Worm (Caenorhabditis elegans) whole organism, L4 larva: Measurements from ENCODE around the gene dhc-4.

Source experiments
- arid-1 ChIP-seq: fragments of 200-800 bp; sonication (Bioruptor generic); conservative IDR thresholded peaks from 2 replicates; pipeline ENCODE4 v1.3.6; 2022; ENCODE audit warnings: missing genetic modification reagents, missing genetic modification characterization, missing compliant biosample characterization
- daf-8 ChIP-seq: fragments of 200-800 bp; sonication (Bioruptor generic); IDR thresholded peaks from 2 replicates; pipeline ENCODE4 v1.3.6; 2022; ENCODE audit warnings: missing genetic modification characterization, missing compliant biosample characterization
- dmd-9 ChIP-seq: fragments of 200-800 bp; sonication (Bioruptor generic); IDR thresholded peaks from 2 replicates; pipeline ENCODE4 v1.3.6; 2022; ENCODE audit warnings: missing genetic modification reagents, missing genetic modification characterization, missing compliant biosample characterization
- lin-15B ChIP-seq: fragments of 150-350 bp; sonication (generic microtip); optimal IDR thresholded peaks from 3 replicates; lab custom pipeline; 2014; ENCODE audit warnings: missing biosample characterization, missing genetic modification characterization
- lir-3 ChIP-seq: sonication (generic microtip); optimal IDR thresholded peaks from 2 replicates; lab custom pipeline; 2016; ENCODE audit warnings: mild to moderate bottlenecking, missing genetic modification characterization, missing compliant biosample characterization
- lsy-2 ChIP-seq, 2 experiments: fragments of 150-350 bp in 1 of 2; sonication (generic microtip) in 1 of 2; optimal IDR thresholded peaks; 2 replicates each; lab custom pipeline; 2014 to 2017; ENCODE audit warnings: missing biosample characterization in 2 of 2, missing genetic modification characterization in 2 of 2
- mep-1 ChIP-seq: fragments of 150-350 bp; sonication (generic microtip); optimal IDR thresholded peaks from 3 replicates; lab custom pipeline; 2014; ENCODE audit warnings: missing biosample characterization, missing genetic modification characterization
- nhr-10 ChIP-seq: fragments of 150-350 bp; optimal IDR thresholded peaks from 2 replicates; lab custom pipeline; 2014; ENCODE audit warnings: missing biosample characterization, missing genetic modification characterization
- nhr-6 ChIP-seq: fragments of 150-350 bp; optimal IDR thresholded peaks from 2 replicates; lab custom pipeline; 2014; ENCODE audit warnings: missing biosample characterization, missing genetic modification characterization
- unc-130 ChIP-seq: sonication (generic microtip); optimal IDR thresholded peaks from 2 replicates; lab custom pipeline; 2016; ENCODE audit warnings: missing genetic modification reagents, missing genetic modification characterization, missing compliant biosample characterization
- ztf-11 ChIP-seq: fragments of 150-350 bp; optimal IDR thresholded peaks from 2 replicates; lab custom pipeline; 2014; ENCODE audit warnings: missing biosample characterization, missing genetic modification characterization

DNA sequence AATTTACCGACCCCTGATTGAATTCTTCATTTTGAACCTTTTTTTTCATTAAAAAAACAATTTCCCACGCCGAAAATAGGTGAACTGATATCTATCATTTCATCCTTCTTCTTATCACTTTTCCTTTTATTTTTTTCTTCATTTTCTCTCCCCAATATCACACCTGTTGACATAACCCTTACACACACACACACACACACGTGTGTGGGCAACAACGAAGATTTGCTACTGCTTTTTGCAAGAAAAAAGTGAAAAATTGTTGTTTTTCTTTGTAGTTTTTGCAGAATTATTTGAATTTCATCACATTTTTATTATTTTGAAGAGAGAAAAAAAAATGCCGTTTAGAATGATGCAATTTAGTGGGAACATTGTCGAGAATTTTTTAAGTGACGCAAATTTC is 70.9 kb downstream of the dhc-4 start:
- TF ChIP-seq lsy-2 (tag; optimal IDR thresholded peaks at IDR 0.05; lab: Kevin White, UChicago) (no peak), arid-1 (GFP tag; lab: Robert Waterston, UW) (no peak), lin-15B (no peak), dmd-9 (no peak), lir-3 (tag; lab: Kevin White, UChicago) (no peak), daf-8 (GFP tag; lab: Robert Waterston, UW) (no peak), mep-1 (tag; lab: Kevin White, UChicago) (no peak), nhr-10 (tag; lab: Kevin White, UChicago) (no peak), unc-130 (no peak), ztf-11 (tag; lab: Kevin White, UChicago) (no peak), nhr-6 (tag; lab: Kevin White, UChicago) (no peak)
